Fruit fly (Drosophila melanogaster) whole organism, embryonic: ENCODE measurements around the gene eIF3h.

ENCODE experiments used
- Adf1 ChIP-seq: fragments of 200-800 bp; sonication (Bioruptor generic); IDR thresholded peaks from 2 replicates; pipeline ENCODE4 v1.3.6; 2022; ENCODE audit warnings: missing biosample characterization, missing genetic modification characterization
- CG10321 ChIP-seq: fragments of 200-800 bp; sonication (Bioruptor generic); IDR thresholded peaks from 2 replicates; pipeline ENCODE4 v1.3.6; 2022; ENCODE audit warnings: missing biosample characterization, missing genetic modification characterization
- CG11398 ChIP-seq: fragments of 200-800 bp; sonication (Bioruptor generic); optimal IDR thresholded peaks from 2 replicates; lab custom pipeline; 2016; ENCODE audit warnings: missing biosample characterization, missing genetic modification characterization
- CG12104 ChIP-seq: fragments of 200-800 bp; sonication (Bioruptor generic); optimal IDR thresholded peaks from 3 replicates; lab custom pipeline; 2016; ENCODE audit warnings: missing biosample characterization, missing genetic modification characterization
- CG12155 ChIP-seq: fragments of 200-800 bp; sonication (Bioruptor generic); optimal IDR thresholded peaks from 3 replicates; lab custom pipeline; 2016; ENCODE audit warnings: missing biosample characterization, missing genetic modification characterization
- CG12236 ChIP-seq: fragments of 200-800 bp; sonication (Bioruptor generic); optimal IDR thresholded peaks from 2 replicates; lab custom pipeline; 2016; ENCODE audit warnings: missing biosample characterization, missing genetic modification characterization
- CG14441 ChIP-seq: fragments of 200-800 bp; sonication (Bioruptor generic); IDR thresholded peaks from 2 replicates; pipeline ENCODE4 v1.3.6; 2022; ENCODE audit warnings: missing biosample characterization, missing genetic modification characterization
- CG14667 ChIP-seq: fragments of 200-800 bp; sonication (Bioruptor generic); IDR thresholded peaks from 2 replicates; pipeline ENCODE4 v1.3.6; 2022; ENCODE audit warnings: missing biosample characterization, missing genetic modification characterization
- CG16813 ChIP-seq: fragments of 200-800 bp; sonication (Bioruptor generic); IDR thresholded peaks from 3 replicates; pipeline ENCODE4 v1.3.6; 2022; ENCODE audit warnings: missing biosample characterization, missing genetic modification characterization; ENCODE audit not compliant: partially characterized antibody
- CG17912 ChIP-seq: fragments of 200-800 bp; sonication (Bioruptor generic); optimal IDR thresholded peaks from 2 replicates; lab custom pipeline; 2018; ENCODE audit warnings: missing biosample characterization, mild to moderate bottlenecking, missing genetic modification characterization
- CG2120 ChIP-seq: fragments of 200-800 bp; sonication (Bioruptor generic); optimal IDR thresholded peaks from 3 replicates; lab custom pipeline; 2016; ENCODE audit warnings: missing biosample characterization, missing genetic modification characterization
- CG3995 ChIP-seq: fragments of 200-800 bp; sonication (Bioruptor generic); optimal IDR thresholded peaks from 3 replicates; lab custom pipeline; 2016; ENCODE audit warnings: missing biosample characterization, missing genetic modification characterization
- CG4617 ChIP-seq: fragments of 200-800 bp; sonication (Bioruptor generic); optimal IDR thresholded peaks from 3 replicates; lab custom pipeline; 2016; ENCODE audit warnings: missing biosample characterization, missing genetic modification characterization, borderline replicate concordance
- CG4820 ChIP-seq: fragments of 200-800 bp; sonication (Bioruptor generic); optimal IDR thresholded peaks from 3 replicates; lab custom pipeline; 2016; ENCODE audit warnings: missing biosample characterization, missing genetic modification characterization
- CG5953 ChIP-seq: fragments of 200-800 bp; sonication (Bioruptor generic); IDR thresholded peaks from 2 replicates; pipeline ENCODE4 v1.3.6; 2022; ENCODE audit warnings: missing biosample characterization, missing genetic modification characterization
- CG7745 ChIP-seq: fragments of 200-800 bp; sonication (Bioruptor generic); optimal IDR thresholded peaks from 2 replicates; lab custom pipeline; 2018; ENCODE audit warnings: missing biosample characterization, mild to moderate bottlenecking, missing genetic modification characterization, moderate library complexity
- CG7928 ChIP-seq: fragments of 200-800 bp; sonication (Bioruptor generic); optimal IDR thresholded peaks from 2 replicates; lab custom pipeline; 2017; ENCODE audit warnings: missing biosample characterization, mild to moderate bottlenecking, missing genetic modification characterization
- CG8478 ChIP-seq: fragments of >200 bp; optimal IDR thresholded peaks from 2 replicates; lab custom pipeline; 2018
- CG8765 ChIP-seq: fragments of 200-800 bp; sonication (Bioruptor generic); IDR thresholded peaks from 2 replicates; pipeline ENCODE4 v1.3.6; 2022; ENCODE audit warnings: missing biosample characterization, missing genetic modification characterization
- CG8944 ChIP-seq: fragments of 200-800 bp; sonication (Bioruptor generic); optimal IDR thresholded peaks from 3 replicates; lab custom pipeline; 2016; ENCODE audit warnings: missing biosample characterization, missing genetic modification characterization
- CG9932 ChIP-seq: fragments of 200-800 bp; sonication (Bioruptor generic); IDR thresholded peaks from 2 replicates; pipeline ENCODE4 v1.3.6; 2022; ENCODE audit warnings: missing biosample characterization, missing genetic modification characterization
- Dad ChIP-seq: fragments of 200-800 bp; sonication (Bioruptor generic); optimal IDR thresholded peaks from 3 replicates; lab custom pipeline; 2016; ENCODE audit warnings: missing biosample characterization, missing genetic modification characterization
- Dek ChIP-seq: fragments of 200-800 bp; sonication (Bioruptor generic); optimal IDR thresholded peaks from 3 replicates; lab custom pipeline; 2019; ENCODE audit warnings: missing biosample characterization, mild to moderate bottlenecking, missing genetic modification characterization, moderate library complexity
- Dip3 ChIP-seq: fragments of 200-800 bp; sonication (Bioruptor generic); optimal IDR thresholded peaks from 3 replicates; lab custom pipeline; 2016; ENCODE audit warnings: missing biosample characterization, missing genetic modification characterization
- Doc3 ChIP-seq: fragments of 200-800 bp; sonication (Bioruptor generic); IDR thresholded peaks from 3 replicates; pipeline ENCODE4 v1.3.6; 2022; ENCODE audit warnings: missing biosample characterization, missing genetic modification characterization; ENCODE audit not compliant: partially characterized antibody
- HmgZ ChIP-seq: fragments of 200-800 bp; sonication (Bioruptor generic); optimal IDR thresholded peaks from 2 replicates; lab custom pipeline; 2018; ENCODE audit warnings: missing biosample characterization, mild to moderate bottlenecking, missing genetic modification characterization
- Hr3 ChIP-seq: fragments of 200-800 bp; sonication (Bioruptor generic); optimal IDR thresholded peaks from 3 replicates; lab custom pipeline; 2016; ENCODE audit warnings: missing biosample characterization, missing genetic modification characterization
- NFAT ChIP-seq: fragments of 200-800 bp; sonication (Bioruptor generic); IDR thresholded peaks from 2 replicates; pipeline ENCODE4 v1.3.6; 2022; ENCODE audit warnings: missing biosample characterization, missing genetic modification characterization
- Nf-YA ChIP-seq: fragments of 200-800 bp; sonication (Bioruptor generic); IDR thresholded peaks from 2 replicates; pipeline ENCODE4 v1.3.6; 2022; ENCODE audit warnings: missing biosample characterization, missing genetic modification characterization
- NfI ChIP-seq: fragments of 200-800 bp; sonication (Bioruptor generic); optimal IDR thresholded peaks from 3 replicates; lab custom pipeline; 2018; ENCODE audit warnings: missing biosample characterization, mild to moderate bottlenecking, missing genetic modification characterization, moderate library complexity
- Opbp ChIP-seq: fragments of 200-800 bp; sonication (Bioruptor generic); IDR thresholded peaks from 3 replicates; pipeline ENCODE4 v1.3.6; 2022; ENCODE audit warnings: missing biosample characterization, missing genetic modification characterization; ENCODE audit not compliant: partially characterized antibody
- Pdp1 ChIP-seq, 2 experiments: fragments of 200-800 bp; sonication (Bioruptor generic); optimal IDR thresholded peaks; 3 replicates each; lab custom pipeline; 2016; ENCODE audit warnings: missing biosample characterization in 2 of 2, missing genetic modification characterization in 2 of 2, mild to moderate bottlenecking in 1 of 2, moderate library complexity in 1 of 2
- TFAM ChIP-seq: fragments of 200-800 bp; sonication (Bioruptor generic); optimal IDR thresholded peaks from 2 replicates; lab custom pipeline; 2017; ENCODE audit warnings: missing biosample characterization, missing genetic modification characterization, inconsistent platforms
- abd-A ChIP-seq: fragments of 200-800 bp; sonication (Bioruptor generic); optimal IDR thresholded peaks from 3 replicates; lab custom pipeline; 2019; ENCODE audit warnings: missing biosample characterization, mild to moderate bottlenecking, missing genetic modification characterization, moderate library complexity
- az2 ChIP-seq: fragments of 200-800 bp; sonication (Bioruptor generic); optimal IDR thresholded peaks from 3 replicates; lab custom pipeline; 2016; ENCODE audit warnings: missing biosample characterization, missing genetic modification characterization
- disco-r ChIP-seq: fragments of 200-800 bp; sonication (Bioruptor generic); optimal IDR thresholded peaks from 2 replicates; lab custom pipeline; 2016; ENCODE audit warnings: missing biosample characterization, missing genetic modification characterization
- dm ChIP-seq: fragments of 200-800 bp; sonication (Bioruptor generic); optimal IDR thresholded peaks from 3 replicates; lab custom pipeline; 2016; ENCODE audit warnings: missing biosample characterization, missing genetic modification characterization
- fd3F ChIP-seq: fragments of 200-800 bp; sonication (Bioruptor generic); optimal IDR thresholded peaks from 2 replicates; lab custom pipeline; 2018; ENCODE audit warnings: missing biosample characterization, mild to moderate bottlenecking, missing genetic modification characterization, moderate library complexity
- fru ChIP-seq: fragments of >200 bp; optimal IDR thresholded peaks from 2 replicates; lab custom pipeline; 2017
- ftz-f1 ChIP-seq: fragments of 200-800 bp; sonication (Bioruptor generic); optimal IDR thresholded peaks from 2 replicates; lab custom pipeline; 2016; ENCODE audit warnings: missing biosample characterization, missing genetic modification characterization
- gt ChIP-seq: fragments of 200-800 bp; sonication (Bioruptor generic); IDR thresholded peaks from 2 replicates; pipeline ENCODE4 v1.3.6; 2022; ENCODE audit warnings: missing biosample characterization, missing genetic modification characterization
- jing ChIP-seq: fragments of 200-800 bp; sonication (Bioruptor generic); optimal IDR thresholded peaks from 2 replicates; lab custom pipeline; 2018; ENCODE audit warnings: missing biosample characterization, mild to moderate bottlenecking, missing genetic modification characterization
- lov ChIP-seq, 2 experiments: fragments of 200-800 bp in 1 of 2; fragments of >200 bp in 1 of 2; sonication (Bioruptor generic) in 1 of 2; IDR thresholded peaks in 1 of 2; optimal IDR thresholded peaks in 1 of 2; 2 replicates in 1 of 2; 3 replicates in 1 of 2; pipeline versions ENCODE4 v1.3.6 to Lab custom; 2017 to 2022; ENCODE audit warnings: missing biosample characterization in 1 of 2, missing genetic modification characterization in 1 of 2
- nom ChIP-seq: fragments of 200-800 bp; sonication (Bioruptor generic); optimal IDR thresholded peaks from 2 replicates; lab custom pipeline; 2017; ENCODE audit warnings: missing biosample characterization, missing genetic modification characterization, mild to moderate bottlenecking, moderate library complexity, missing genetic modification reagents
- pum ChIP-seq: fragments of 200-800 bp; sonication (Bioruptor generic); optimal IDR thresholded peaks from 2 replicates; lab custom pipeline; 2016; ENCODE audit warnings: missing biosample characterization, missing genetic modification characterization
- shn ChIP-seq: fragments of 200-800 bp; sonication (Bioruptor generic); optimal IDR thresholded peaks from 3 replicates; lab custom pipeline; 2016; ENCODE audit warnings: missing biosample characterization, missing genetic modification characterization
- sima ChIP-seq: fragments of 200-800 bp; sonication (Bioruptor generic); optimal IDR thresholded peaks from 2 replicates; lab custom pipeline; 2016; ENCODE audit warnings: missing biosample characterization, missing genetic modification characterization
- slbo ChIP-seq: fragments of 200-800 bp; sonication (Bioruptor generic); IDR thresholded peaks from 2 replicates; pipeline ENCODE4 v1.3.6; 2022; ENCODE audit warnings: missing biosample characterization, missing genetic modification characterization
- slp2 ChIP-seq: fragments of 200-800 bp; sonication (Bioruptor generic); optimal IDR thresholded peaks from 2 replicates; lab custom pipeline; 2016; ENCODE audit warnings: missing biosample characterization, missing genetic modification characterization
- tap ChIP-seq: fragments of 200-800 bp; optimal IDR thresholded peaks from 3 replicates; lab custom pipeline; 2019; ENCODE audit warnings: missing biosample characterization, mild to moderate bottlenecking, missing genetic modification characterization, moderate library complexity

eIF3h gene

dm6 chr2L:5044892-5045619 is 7.8 kb downstream of the eIF3h start (continued):
- TF ChIP-seq TFAM (GFP tag; lab: Kevin White, UChicago) (no peak), NfI (GFP tag; lab: Kevin White, UChicago) (peak; percentile 19), NFAT (GFP tag; lab: Robert Waterston, UW) (peak; percentile 75), CG16813 (GFP tag; lab: Robert Waterston, UW) (no peak), Dad (peak; percentile 37), Dip3 (GFP tag; lab: Kevin White, UChicago) (no peak), Nf-YA (GFP tag; lab: Robert Waterston, UW) (peak; percentile 9; the same call in 1 of the 2 replicates), Adf1 (no peak), az2 (peak; percentile 48), gt (no peak), ftz-f1 (GFP tag; lab: Kevin White, UChicago) (peak; percentile 43), CG12155 (GFP tag; lab: Kevin White, UChicago) (peak; percentile 31), tap (tag; lab: Kevin White, UChicago) (peak; percentile 23), fru (lab: Kevin White, UChicago) (no peak), Pdp1 (GFP tag; optimal IDR thresholded peaks at IDR 0.05; lab: Kevin White, UChicago) (peak; percentile 20 to 33), CG8478 (lab: Kevin White, UChicago) (no peak), CG4617 (peak; percentile 11), CG4820 (GFP tag; lab: Kevin White, UChicago) (peak; percentile 10), CG11398 (GFP tag; lab: Kevin White, UChicago) (no peak), CG14441 (GFP tag; lab: Robert Waterston, UW) (peak; percentile 67), CG2120 (GFP tag; lab: Kevin White, UChicago) (peak; percentile 37), nom (GFP tag; lab: Kevin White, UChicago) (peak; percentile 52), slbo (GFP tag; lab: Robert Waterston, UW) (peak; percentile 69), CG8944 (GFP tag; lab: Kevin White, UChicago) (peak; percentile 53), lov (optimal IDR thresholded peaks at IDR 0.05; lab: Kevin White, UChicago) (no peak), lov (GFP tag; IDR thresholded peaks at IDR 0.05; lab: Robert Waterston, UW) (no peak), CG14667 (GFP tag; lab: Robert Waterston, UW) (peak; percentile 31; the same call in 1 of the 2 replicates), CG12236 (peak; percentile 13), CG7928 (peak; percentile 26), Hr3 (GFP tag; lab: Kevin White, UChicago) (peak; percentile 41), CG10321 (GFP tag; lab: Robert Waterston, UW) (0 out of 2 replicates have a peak, but pooled peaks have one; percentile 35), CG8765 (GFP tag; lab: Robert Waterston, UW) (no peak), shn (GFP tag; lab: Kevin White, UChicago) (peak; percentile 33), CG17912 (GFP tag; lab: Kevin White, UChicago) (no peak), Doc3 (GFP tag; lab: Robert Waterston, UW) (no peak), CG7745 (no peak), pum (GFP tag; lab: Kevin White, UChicago) (peak; percentile 42), CG3995 (GFP tag; lab: Kevin White, UChicago) (no peak), jing (GFP tag; lab: Kevin White, UChicago) (no peak), fd3F (GFP tag; lab: Kevin White, UChicago) (peak; percentile 41), Dek (tag; lab: Kevin White, UChicago) (peak; percentile 34), slp2 (GFP tag; lab: Kevin White, UChicago) (no peak), HmgZ (tag; lab: Kevin White, UChicago) (no peak), CG9932 (GFP tag; lab: Robert Waterston, UW) (peak; percentile 51), sima (GFP tag; lab: Kevin White, UChicago) (no peak), abd-A (tag; lab: Kevin White, UChicago) (no peak), CG5953 (peak; percentile 49; the same call in 1 of the 2 replicates), CG12104 (GFP tag; lab: Kevin White, UChicago) (peak; percentile 41), disco-r (GFP tag; lab: Kevin White, UChicago) (no peak), Opbp (GFP tag; lab: Robert Waterston, UW) (0 out of 3 replicates have a peak, but pooled peaks have one; percentile 8), dm (no peak)
